Fruit fly (Drosophila melanogaster) whole organism, embryonic: ENCODE measurements around the gene capu.

Source experiments
- Adf1 ChIP-seq: fragments of 200-800 bp; sonication (Bioruptor generic); IDR thresholded peaks from 2 replicates; pipeline ENCODE4 v1.3.6; 2022; ENCODE audit warnings: missing biosample characterization, missing genetic modification characterization
- CG10321 ChIP-seq: fragments of 200-800 bp; sonication (Bioruptor generic); IDR thresholded peaks from 2 replicates; pipeline ENCODE4 v1.3.6; 2022; ENCODE audit warnings: missing biosample characterization, missing genetic modification characterization
- CG10959 ChIP-seq: fragments of 200-800 bp; sonication (Bioruptor generic); IDR thresholded peaks from 2 replicates; pipeline ENCODE4 v1.3.6; 2022; ENCODE audit warnings: missing biosample characterization, missing genetic modification characterization
- CG11695 ChIP-seq: fragments of 200-800 bp; sonication (Bioruptor generic); IDR thresholded peaks from 3 replicates; pipeline ENCODE4 v1.3.6; 2022; ENCODE audit warnings: missing biosample characterization, missing genetic modification characterization
- CG15073 ChIP-seq: fragments of 200-800 bp; sonication (Bioruptor generic); optimal IDR thresholded peaks from 2 replicates; lab custom pipeline; 2016; ENCODE audit warnings: missing biosample characterization, missing genetic modification characterization
- CG16779 ChIP-seq: fragments of 200-800 bp; sonication (Bioruptor generic); IDR thresholded peaks from 2 replicates; pipeline ENCODE4 v1.3.6; 2022; ENCODE audit warnings: missing biosample characterization, missing genetic modification characterization
- CG16863 ChIP-seq: fragments of 200-800 bp; sonication (Bioruptor generic); optimal IDR thresholded peaks from 3 replicates; lab custom pipeline; 2016; ENCODE audit warnings: missing biosample characterization, missing genetic modification characterization
- CG17568 ChIP-seq: fragments of 200-800 bp; sonication (Bioruptor generic); optimal IDR thresholded peaks from 2 replicates; lab custom pipeline; 2018; ENCODE audit warnings: missing biosample characterization, mild to moderate bottlenecking, missing genetic modification characterization, moderate library complexity
- CG18764 ChIP-seq: fragments of 200-800 bp; sonication (Bioruptor generic); optimal IDR thresholded peaks from 3 replicates; lab custom pipeline; 2016; ENCODE audit warnings: missing biosample characterization, missing genetic modification characterization
- CG2889 ChIP-seq: fragments of 200-800 bp; sonication (Bioruptor generic); IDR thresholded peaks from 3 replicates; pipeline ENCODE4 v1.3.6; 2022; ENCODE audit warnings: missing biosample characterization, missing genetic modification characterization
- CG42726 ChIP-seq: fragments of 200-800 bp; sonication (Bioruptor generic); IDR thresholded peaks from 2 replicates; pipeline ENCODE4 v1.3.6; 2022; ENCODE audit warnings: missing biosample characterization, missing genetic modification characterization; ENCODE audit not compliant: partially characterized antibody
- CG4854 ChIP-seq: fragments of 200-800 bp; sonication (Bioruptor generic); optimal IDR thresholded peaks from 2 replicates; lab custom pipeline; 2016; ENCODE audit warnings: missing biosample characterization, missing genetic modification characterization, inconsistent platforms
- CG7556 ChIP-seq: fragments of 200-800 bp; sonication (Bioruptor generic); optimal IDR thresholded peaks from 2 replicates; lab custom pipeline; 2017; ENCODE audit warnings: missing biosample characterization, mild to moderate bottlenecking, missing genetic modification characterization
- CG8089 ChIP-seq: fragments of 200-800 bp; sonication (Bioruptor generic); optimal IDR thresholded peaks from 3 replicates; lab custom pipeline; 2016; ENCODE audit warnings: missing biosample characterization, missing genetic modification characterization
- CG8281 ChIP-seq: fragments of 200-800 bp; sonication (Bioruptor generic); optimal IDR thresholded peaks from 2 replicates; lab custom pipeline; 2018; ENCODE audit warnings: missing biosample characterization, mild to moderate bottlenecking, missing genetic modification characterization, moderate library complexity
- CkIIα-i1 ChIP-seq: fragments of 200-800 bp; sonication (Bioruptor generic); IDR thresholded peaks from 2 replicates; pipeline ENCODE4 v1.3.6; 2022; ENCODE audit warnings: missing biosample characterization, missing genetic modification characterization
- D ChIP-seq, 2 experiments: fragments of 200-800 bp in 1 of 2; fragments of >200 bp in 1 of 2; sonication (Bioruptor generic) in 1 of 2; optimal IDR thresholded peaks; 2 replicates in 1 of 2; 3 replicates in 1 of 2; lab custom pipeline; 2017; ENCODE audit warnings: mild to moderate bottlenecking in 1 of 2, missing biosample characterization in 1 of 2, missing genetic modification characterization in 1 of 2, missing genetic modification reagents in 1 of 2
- D19B ChIP-seq: fragments of 200-800 bp; sonication (Bioruptor generic); optimal IDR thresholded peaks from 2 replicates; lab custom pipeline; 2017; ENCODE audit warnings: missing biosample characterization, mild to moderate bottlenecking, missing genetic modification characterization
- Dip2 ChIP-seq: fragments of 200-800 bp; sonication (Bioruptor generic); IDR thresholded peaks from 2 replicates; pipeline ENCODE4 v1.3.6; 2022; ENCODE audit warnings: missing biosample characterization, missing genetic modification characterization
- Doc2 ChIP-seq: fragments of 200-800 bp; sonication (Bioruptor generic); IDR thresholded peaks from 2 replicates; pipeline ENCODE4 v1.3.6; 2022; ENCODE audit warnings: missing biosample characterization, missing genetic modification characterization
- Doc3 ChIP-seq: fragments of 200-800 bp; sonication (Bioruptor generic); IDR thresholded peaks from 3 replicates; pipeline ENCODE4 v1.3.6; 2022; ENCODE audit warnings: missing biosample characterization, missing genetic modification characterization; ENCODE audit not compliant: partially characterized antibody
- Jarid2 ChIP-seq: fragments of 200-800 bp; sonication (Bioruptor generic); optimal IDR thresholded peaks from 3 replicates; lab custom pipeline; 2017; ENCODE audit warnings: mild to moderate bottlenecking, missing biosample characterization, missing genetic modification reagents, missing genetic modification characterization
- MBD-R2 ChIP-seq: fragments of 200-800 bp; sonication (Bioruptor generic); IDR thresholded peaks from 2 replicates; pipeline ENCODE4 v1.3.6; 2022; ENCODE audit warnings: missing biosample characterization, missing genetic modification characterization
- NFAT ChIP-seq: fragments of 200-800 bp; sonication (Bioruptor generic); IDR thresholded peaks from 2 replicates; pipeline ENCODE4 v1.3.6; 2022; ENCODE audit warnings: missing biosample characterization, missing genetic modification characterization
- NK7.1 ChIP-seq: fragments of 200-800 bp; sonication (Bioruptor generic); optimal IDR thresholded peaks from 3 replicates; lab custom pipeline; 2016; ENCODE audit warnings: missing biosample characterization, missing genetic modification characterization
- Oaz ChIP-seq: fragments of 200-800 bp; sonication (Bioruptor generic); IDR thresholded peaks from 2 replicates; pipeline ENCODE4 v1.3.6; 2022; ENCODE audit warnings: missing biosample characterization, missing genetic modification characterization
- Optix ChIP-seq: fragments of 200-800 bp; sonication (Bioruptor generic); IDR thresholded peaks from 3 replicates; pipeline ENCODE4 v1.3.6; 2022; ENCODE audit warnings: missing biosample characterization, missing genetic modification characterization
- Usf ChIP-seq: fragments of 200-800 bp; sonication (Bioruptor generic); optimal IDR thresholded peaks from 2 replicates; lab custom pipeline; 2017; ENCODE audit warnings: missing genotype, missing biosample characterization, missing genetic modification characterization
- Xbp1 ChIP-seq: fragments of 200-800 bp; sonication (Bioruptor generic); optimal IDR thresholded peaks from 3 replicates; lab custom pipeline; 2016; ENCODE audit warnings: missing biosample characterization, mild to moderate bottlenecking, missing genetic modification characterization
- YL-1 ChIP-seq: fragments of 200-800 bp; sonication (Bioruptor generic); optimal IDR thresholded peaks from 3 replicates; lab custom pipeline; 2017; ENCODE audit warnings: missing biosample characterization, mild to moderate bottlenecking, missing genetic modification characterization
- al ChIP-seq: fragments of 200-800 bp; sonication (Bioruptor generic); IDR thresholded peaks from 2 replicates; pipeline ENCODE4 v1.3.6; 2022; ENCODE audit warnings: missing biosample characterization, missing genetic modification characterization
- ase ChIP-seq: fragments of 200-800 bp; sonication (Bioruptor generic); IDR thresholded peaks from 3 replicates; pipeline ENCODE4 v1.3.6; 2022; ENCODE audit warnings: missing biosample characterization, missing genetic modification characterization
- caup ChIP-seq: fragments of 200-800 bp; sonication (Bioruptor generic); optimal IDR thresholded peaks from 3 replicates; lab custom pipeline; 2017; ENCODE audit warnings: missing biosample characterization, mild to moderate bottlenecking, missing genetic modification characterization, moderate library complexity; ENCODE audit not compliant: severe bottlenecking
- croc ChIP-seq: fragments of 200-800 bp; sonication (Bioruptor generic); conservative IDR thresholded peaks from 3 replicates; pipeline ENCODE4 v1.3.6; 2022; ENCODE audit warnings: missing biosample characterization, missing genetic modification characterization
- grau ChIP-seq: fragments of 200-800 bp; optimal IDR thresholded peaks from 3 replicates; lab custom pipeline; 2019; ENCODE audit warnings: missing biosample characterization, mild to moderate bottlenecking, missing genetic modification characterization, moderate library complexity
- gt ChIP-seq: fragments of 200-800 bp; sonication (Bioruptor generic); IDR thresholded peaks from 2 replicates; pipeline ENCODE4 v1.3.6; 2022; ENCODE audit warnings: missing biosample characterization, missing genetic modification characterization
- ind ChIP-seq: fragments of 200-800 bp; sonication (Bioruptor generic); optimal IDR thresholded peaks from 3 replicates; lab custom pipeline; 2016; ENCODE audit warnings: missing biosample characterization, missing genetic modification characterization
- lab ChIP-seq: fragments of 200-800 bp; sonication (Bioruptor generic); optimal IDR thresholded peaks from 3 replicates; lab custom pipeline; 2017; ENCODE audit warnings: missing biosample characterization, missing genetic modification characterization, mild to moderate bottlenecking, moderate library complexity, missing genetic modification reagents
- nmo ChIP-seq: fragments of 200-800 bp; sonication (Bioruptor generic); optimal IDR thresholded peaks from 2 replicates; lab custom pipeline; 2018; ENCODE audit warnings: missing biosample characterization, mild to moderate bottlenecking, missing genetic modification characterization, moderate library complexity
- org-1 ChIP-seq: fragments of 200-800 bp; sonication (Bioruptor generic); optimal IDR thresholded peaks from 2 replicates; lab custom pipeline; 2017; ENCODE audit warnings: missing biosample characterization, missing genetic modification characterization
- otp ChIP-seq: fragments of 200-800 bp; sonication (Bioruptor generic); IDR thresholded peaks from 3 replicates; pipeline ENCODE4, ENCODE4 v1.3.6; 2022; ENCODE audit warnings: missing biosample characterization, missing genetic modification characterization
- pan ChIP-seq, 4 experiments: fragments of >200 bp in 3 of 4; fragments of 200-800 bp in 1 of 4; sonication (Bioruptor generic) in 1 of 4; optimal IDR thresholded peaks in 3 of 4; IDR thresholded peaks in 1 of 4; 2 replicates each; pipeline versions ENCODE4 v1.3.6 to Lab custom; 2017 to 2022; ENCODE audit warnings: missing biosample characterization in 2 of 4, missing genetic modification characterization in 2 of 4, mixed read lengths in 1 of 4
- pb ChIP-seq: fragments of 200-800 bp; sonication (Bioruptor generic); optimal IDR thresholded peaks from 3 replicates; lab custom pipeline; 2016; ENCODE audit warnings: missing biosample characterization, missing genetic modification characterization
- peb ChIP-seq: fragments of 200-800 bp; sonication (Bioruptor generic); IDR thresholded peaks from 2 replicates; pipeline ENCODE4 v1.3.6; 2022; ENCODE audit warnings: missing biosample characterization, missing genetic modification characterization
- pzg ChIP-seq: fragments of 200-800 bp; sonication (Bioruptor generic); optimal IDR thresholded peaks from 3 replicates; lab custom pipeline; 2018; ENCODE audit warnings: missing biosample characterization, mild to moderate bottlenecking, missing genetic modification characterization, moderate library complexity
- slbo ChIP-seq: fragments of 200-800 bp; sonication (Bioruptor generic); IDR thresholded peaks from 2 replicates; pipeline ENCODE4 v1.3.6; 2022; ENCODE audit warnings: missing biosample characterization, missing genetic modification characterization
- slou ChIP-seq: fragments of 200-800 bp; sonication (Bioruptor generic); optimal IDR thresholded peaks from 3 replicates; lab custom pipeline; 2016; ENCODE audit warnings: missing biosample characterization, missing genetic modification characterization
- stwl ChIP-seq: fragments of 200-800 bp; sonication (Bioruptor generic); optimal IDR thresholded peaks from 3 replicates; lab custom pipeline; 2018; ENCODE audit warnings: missing biosample characterization, mild to moderate bottlenecking, missing genetic modification characterization, moderate library complexity
- tll ChIP-seq, 2 experiments: fragments of 200-800 bp in 1 of 2; fragments of >200 bp in 1 of 2; sonication (Bioruptor generic) in 1 of 2; optimal IDR thresholded peaks; 2 replicates each; lab custom pipeline; 2017 to 2019; ENCODE audit warnings: missing biosample characterization in 2 of 2, missing genetic modification characterization in 2 of 2, mild to moderate bottlenecking in 1 of 2, moderate library complexity in 1 of 2
- tna ChIP-seq: fragments of 200-800 bp; sonication (Bioruptor generic); IDR thresholded peaks from 2 replicates; pipeline ENCODE4 v1.3.6; 2022; ENCODE audit warnings: missing biosample characterization, missing genetic modification characterization; ENCODE audit not compliant: partially characterized antibody
- zf30C ChIP-seq: fragments of 200-800 bp; sonication (Bioruptor generic); optimal IDR thresholded peaks from 3 replicates; lab custom pipeline; 2018; ENCODE audit warnings: missing biosample characterization, mild to moderate bottlenecking, missing genetic modification characterization

Gene capu

dm6 chr2L:3882172-3882571, 20.5 kb downstream of the capu start (continued):
- TF ChIP-seq Adf1 (GFP tag; lab: Robert Waterston, UW) (no peak), CG10321 (no peak), CG16863 (GFP tag; lab: Kevin White, UChicago) (no peak), Xbp1 (peak; percentile 37), al (GFP tag; lab: Robert Waterston, UW) (0 out of 2 replicates have a peak, but pooled peaks have one; percentile 3), ind (GFP tag; lab: Kevin White, UChicago) (peak; percentile 14), CG42726 (GFP tag; lab: Robert Waterston, UW) (no peak), CG18764 (GFP tag; lab: Kevin White, UChicago) (no peak), tll (GFP tag; optimal IDR thresholded peaks at IDR 0.05; lab: Kevin White, UChicago) (no peak), CG8281 (tag; lab: Kevin White, UChicago) (no peak), ase (GFP tag; lab: Robert Waterston, UW) (no peak), stwl (tag; lab: Kevin White, UChicago) (no peak), CG16779 (GFP tag; lab: Robert Waterston, UW) (no peak), CG7556 (GFP tag; lab: Kevin White, UChicago) (peak; percentile 21), CG10959 (GFP tag; lab: Robert Waterston, UW) (no peak), NK7.1 (GFP tag; lab: Kevin White, UChicago) (no peak), MBD-R2 (GFP tag; lab: Robert Waterston, UW) (peak; percentile 28; the same call in 1 of the 2 replicates), CG8089 (GFP tag; lab: Kevin White, UChicago) (no peak), grau (tag; lab: Kevin White, UChicago) (peak; percentile 37), croc (no peak), Doc2 (GFP tag; lab: Robert Waterston, UW) (no peak), zf30C (GFP tag; lab: Kevin White, UChicago) (no peak), CG2889 (GFP tag; lab: Robert Waterston, UW) (no peak), org-1 (GFP tag; lab: Kevin White, UChicago) (peak; percentile 21), CG15073 (GFP tag; lab: Kevin White, UChicago) (no peak), pzg (GFP tag; lab: Kevin White, UChicago) (no peak), slbo (peak; percentile 62), Doc3 (GFP tag; lab: Robert Waterston, UW) (no peak), YL-1 (GFP tag; lab: Kevin White, UChicago) (no peak), otp (GFP tag; lab: Robert Waterston, UW) (no peak), Optix (no peak), D (optimal IDR thresholded peaks at IDR 0.05; lab: Kevin White, UChicago) (no peak), D (GFP tag; optimal IDR thresholded peaks at IDR 0.05; lab: Kevin White, UChicago) (no peak), Jarid2 (no peak), lab (GFP tag; lab: Kevin White, UChicago) (peak; percentile 54), tna (GFP tag; lab: Robert Waterston, UW) (no peak), Dip2 (GFP tag; lab: Robert Waterston, UW) (no peak), D19B (GFP tag; lab: Kevin White, UChicago) (no peak), Oaz (GFP tag; lab: Robert Waterston, UW) (no peak), CG17568 (GFP tag; lab: Kevin White, UChicago) (no peak), CG4854 (GFP tag; lab: Kevin White, UChicago) (no peak), peb (GFP tag; lab: Robert Waterston, UW) (no peak), caup (GFP tag; lab: Kevin White, UChicago) (no peak), pan (optimal IDR thresholded peaks at IDR 0.05; lab: Kevin White, UChicago) (no peak), pan (GFP tag; optimal IDR thresholded peaks at IDR 0.05 in 1 of 2, IDR thresholded peaks at IDR 0.05 in 1 of 2) (peak in 1 of 2 experiments; percentile 43), NFAT (no peak), CG11695 (GFP tag; lab: Robert Waterston, UW) (no peak), gt (GFP tag; lab: Robert Waterston, UW) (no peak), CkIIα-i1 (GFP tag; lab: Robert Waterston, UW) (no peak), slou (GFP tag; lab: Kevin White, UChicago) (no peak), Usf (GFP tag; lab: Kevin White, UChicago) (no peak), pb (GFP tag; lab: Kevin White, UChicago) (no peak), nmo (GFP tag; lab: Kevin White, UChicago) (peak; percentile 18)
